Fruit fly (Drosophila melanogaster): Measurements from ENCODE around the gene CG11899.
A peak's percentile ranks its signal among the peaks of the same experiment; 100 is the strongest.

CG11899 gene

DNA sequence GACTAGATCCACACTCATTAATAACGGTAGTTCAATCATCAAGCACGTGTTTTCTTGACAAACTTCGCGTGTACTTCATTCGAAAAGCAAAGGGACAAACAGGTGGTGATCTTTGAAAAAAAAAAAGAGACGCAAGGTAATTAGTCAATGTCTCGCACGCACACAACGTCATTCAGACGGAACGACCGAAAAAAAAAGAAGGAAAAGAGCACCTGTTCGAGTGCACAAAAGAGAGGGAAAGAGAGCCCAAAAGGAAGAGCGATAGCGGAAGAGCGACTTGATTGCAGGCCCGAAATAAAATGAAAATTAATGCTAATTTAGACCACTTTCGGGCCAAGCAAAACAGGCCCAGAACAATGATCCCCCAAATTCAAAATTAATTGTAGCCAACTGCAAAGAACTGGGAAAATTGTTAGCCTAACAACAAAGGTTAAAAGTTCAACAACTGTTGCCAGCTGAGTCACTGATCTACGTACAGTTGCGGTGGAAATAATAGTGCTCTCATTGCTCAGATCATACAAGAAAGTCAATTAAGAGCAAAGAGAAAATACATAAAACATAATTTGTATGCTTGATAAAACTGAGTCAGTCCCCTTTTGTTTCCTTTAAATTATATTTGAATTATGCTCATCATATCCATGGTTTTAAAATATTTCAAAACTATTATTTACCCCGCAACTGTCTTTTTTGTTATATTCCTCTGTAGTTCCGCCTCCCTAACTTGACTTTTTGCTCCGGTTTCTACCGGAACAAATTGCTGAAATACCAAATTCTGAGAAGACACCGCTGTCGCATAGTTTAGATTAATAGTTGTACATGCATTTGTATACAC lies 15.6 kb downstream of the CG11899 start (continued):
- TF ChIP-seq CG17568 (GFP tag; optimal IDR thresholded peaks at IDR 0.05) (no peak), br (optimal IDR thresholded peaks at IDR 0.05) (no peak), CG17361 (GFP tag; IDR thresholded peaks at IDR 0.05) (0 out of 3 replicates have a peak, but pooled peaks have one; percentile 20), wor (GFP tag; IDR thresholded peaks at IDR 0.05) (no peak), pum (GFP tag; optimal IDR thresholded peaks at IDR 0.05) (no peak), klu (GFP tag; IDR thresholded peaks at IDR 0.05) (no peak), CG18619 (GFP tag; optimal IDR thresholded peaks at IDR 0.05) (no peak), BEAF-32 (GFP tag; optimal IDR thresholded peaks at IDR 0.05) (no peak), CG10462 (GFP tag; optimal IDR thresholded peaks at IDR 0.05) (no peak), MESR4 (GFP tag; optimal IDR thresholded peaks at IDR 0.05) (no peak), CG32532 (GFP tag; IDR thresholded peaks at IDR 0.05) (no peak), Max (GFP tag; optimal IDR thresholded peaks at IDR 0.05) (no peak), prd (optimal IDR thresholded peaks at IDR 0.05) (no peak), prd (GFP tag; IDR thresholded peaks at IDR 0.05) (peak; percentile 38; the same call in 1 of the 3 replicates), dmrt11E (tag; optimal IDR thresholded peaks at IDR 0.05) (peak; percentile 13), B-H1 (GFP tag; IDR thresholded peaks at IDR 0.05) (no peak), CG3163 (GFP tag; optimal IDR thresholded peaks at IDR 0.05) (peak; percentile 91), bsh (GFP tag; optimal IDR thresholded peaks at IDR 0.05) (peak in 1 of 2 experiments; percentile 27), Blimp-1 (GFP tag; optimal IDR thresholded peaks at IDR 0.05) (no peak), fd102C (GFP tag; optimal IDR thresholded peaks at IDR 0.05) (no peak), CG14667 (GFP tag; IDR thresholded peaks at IDR 0.05) (no peak), zen (tag; optimal IDR thresholded peaks at IDR 0.05) (peak; percentile 23), Six4 (GFP tag; optimal IDR thresholded peaks at IDR 0.05) (peak; percentile 4), CG3407 (GFP tag; optimal IDR thresholded peaks at IDR 0.05) (no peak), CG10274 (GFP tag; optimal IDR thresholded peaks at IDR 0.05) (no peak), pfk (GFP tag; optimal IDR thresholded peaks at IDR 0.05) (no peak), CG11398 (GFP tag; optimal IDR thresholded peaks at IDR 0.05) (no peak), ac (GFP tag; optimal IDR thresholded peaks at IDR 0.05) (peak; percentile 24), sens (GFP tag) (peak; percentile 78), ATbp (GFP tag; optimal IDR thresholded peaks at IDR 0.05) (no peak)

DNA sequence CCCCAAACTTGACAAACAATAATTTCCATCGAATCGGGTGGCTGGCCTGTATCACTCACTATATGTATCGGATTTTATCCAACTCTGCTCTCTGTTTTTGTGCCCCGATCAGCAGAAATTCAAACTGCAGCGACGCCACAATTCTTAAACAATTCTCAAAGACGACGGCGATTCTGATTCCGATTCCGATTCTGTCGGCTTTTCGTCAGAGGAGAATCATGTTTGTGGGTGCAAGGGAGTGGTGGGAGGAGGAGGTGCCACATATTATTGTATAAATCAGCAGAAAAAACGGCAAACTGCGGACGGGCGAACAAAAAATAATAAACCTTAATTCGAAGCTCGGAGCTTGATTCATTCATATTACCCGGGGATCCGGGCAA lies 16.2 kb downstream of the CG11899 start:
- no peak for TF ChIP-seq CG30020 (tag; optimal IDR thresholded peaks at IDR 0.05)
- no peak for TF ChIP-seq CG12299 (tag; optimal IDR thresholded peaks at IDR 0.05)
- no peak for TF ChIP-seq CG13894 (tag; optimal IDR thresholded peaks at IDR 0.05)
- TF ChIP-seq Med (GFP tag) = peak; percentile 1
- TF ChIP-seq CoRest (tag; optimal IDR thresholded peaks at IDR 0.05) = no peak
- TF ChIP-seq repo (GFP tag; optimal IDR thresholded peaks at IDR 0.05) = no peak
- TF ChIP-seq sens (GFP tag) = peak; percentile 7
- no peak for TF ChIP-seq bsh (GFP tag; optimal IDR thresholded peaks at IDR 0.05)
- TF ChIP-seq scrt (GFP tag; optimal IDR thresholded peaks at IDR 0.05) = no peak
- no peak for TF ChIP-seq MESR4 (GFP tag; optimal IDR thresholded peaks at IDR 0.05)
- TF ChIP-seq pzg (GFP tag; optimal IDR thresholded peaks at IDR 0.05) = no peak
- TF ChIP-seq crol (GFP tag; IDR thresholded peaks at IDR 0.05) = peak; percentile 29; the same call in 1 of the 2 replicates
- no peak for TF ChIP-seq zen2 (GFP tag; IDR thresholded peaks at IDR 0.05; ENCODE audit: partially characterized antibody)
- no peak for TF ChIP-seq fd96Cb (tag; optimal IDR thresholded peaks at IDR 0.05)
- no peak for TF ChIP-seq Lhr (GFP tag; optimal IDR thresholded peaks at IDR 0.05)
- no peak for TF ChIP-seq CG11247 (GFP tag; IDR thresholded peaks at IDR 0.05)

Data from whole organism, embryonic.